Fruit fly (Drosophila melanogaster) whole organism, pupa: ENCODE data around the gene CG43896.

ENCODE experiments used
- CG10348 ChIP-seq: fragments of 200-800 bp; sonication (Bioruptor generic); IDR thresholded peaks from 2 replicates; pipeline ENCODE4 v1.3.6; 2022; ENCODE audit warnings: missing biosample characterization, missing genetic modification characterization
- CG12605 ChIP-seq: fragments of 200-800 bp; sonication (Bioruptor generic); IDR thresholded peaks from 2 replicates; pipeline ENCODE4 v1.3.6; 2022; ENCODE audit warnings: missing biosample characterization, missing genetic modification characterization
- CG13204 ChIP-seq: fragments of 200-800 bp; sonication (Bioruptor generic); optimal IDR thresholded peaks from 2 replicates; lab custom pipeline; 2018; ENCODE audit warnings: missing biosample characterization, mild to moderate bottlenecking, missing genetic modification characterization, moderate library complexity
- CG14655 ChIP-seq: fragments of 200-800 bp; sonication (Bioruptor generic); optimal IDR thresholded peaks from 3 replicates; lab custom pipeline; 2017; ENCODE audit warnings: mild to moderate bottlenecking, missing biosample characterization, missing genetic modification reagents, missing genetic modification characterization
- CG15710 ChIP-seq: fragments of 200-800 bp; sonication (Bioruptor generic); optimal IDR thresholded peaks from 2 replicates; lab custom pipeline; 2018; ENCODE audit warnings: missing biosample characterization, mild to moderate bottlenecking, missing genetic modification characterization, moderate library complexity
- CG17806 ChIP-seq: fragments of 200-800 bp; sonication (Bioruptor generic); optimal IDR thresholded peaks from 2 replicates; lab custom pipeline; 2018; ENCODE audit warnings: missing biosample characterization, mild to moderate bottlenecking, missing genetic modification characterization, moderate library complexity
- CG32121 ChIP-seq: fragments of 200-800 bp; sonication (Bioruptor generic); IDR thresholded peaks from 2 replicates; pipeline ENCODE4 v1.3.6; 2022; ENCODE audit warnings: missing biosample characterization, missing genetic modification characterization
- CG34367 ChIP-seq: fragments of 200-800 bp; sonication (Bioruptor generic); optimal IDR thresholded peaks from 2 replicates; lab custom pipeline; 2018; ENCODE audit warnings: missing biosample characterization, mild to moderate bottlenecking, missing genetic modification characterization
- CG4496 ChIP-seq: fragments of 200-800 bp; sonication (Bioruptor generic); IDR thresholded peaks from 3 replicates; pipeline ENCODE4 v1.3.6; 2022; ENCODE audit warnings: missing biosample characterization, missing genetic modification characterization
- CG8159 ChIP-seq: fragments of 200-800 bp; sonication (Bioruptor generic); optimal IDR thresholded peaks from 3 replicates; lab custom pipeline; 2018; ENCODE audit warnings: missing biosample characterization, mild to moderate bottlenecking, missing genetic modification characterization, moderate library complexity
- CG8301 ChIP-seq: fragments of 200-800 bp; sonication (Bioruptor generic); optimal IDR thresholded peaks from 2 replicates; lab custom pipeline; 2018; ENCODE audit warnings: missing biosample characterization, mild to moderate bottlenecking, missing genetic modification characterization
- CG9948 ChIP-seq: fragments of 200-800 bp; sonication (Bioruptor generic); optimal IDR thresholded peaks from 2 replicates; lab custom pipeline; 2018; ENCODE audit warnings: missing biosample characterization, mild to moderate bottlenecking, missing genetic modification characterization, moderate library complexity
- D1 ChIP-seq: fragments of 200-800 bp; sonication (Bioruptor generic); optimal IDR thresholded peaks from 2 replicates; lab custom pipeline; 2018; ENCODE audit warnings: missing biosample characterization, mild to moderate bottlenecking, missing genetic modification characterization, moderate library complexity
- EcR ChIP-seq: fragments of 200-800 bp; sonication (Bioruptor generic); optimal IDR thresholded peaks from 3 replicates; lab custom pipeline; 2019; ENCODE audit warnings: missing biosample characterization, missing genetic modification characterization, mild to moderate bottlenecking, moderate library complexity, missing genetic modification reagents
- Ets98B ChIP-seq: fragments of 200-800 bp; sonication (Bioruptor generic); IDR thresholded peaks from 2 replicates; pipeline ENCODE4 v1.3.6; 2022; ENCODE audit warnings: missing biosample characterization, missing genetic modification characterization
- Pif1A ChIP-seq: fragments of 200-800 bp; sonication (Bioruptor generic); optimal IDR thresholded peaks from 3 replicates; lab custom pipeline; 2016; ENCODE audit warnings: missing biosample characterization, missing genetic modification characterization
- Pif1B ChIP-seq: fragments of 200-800 bp; sonication (Bioruptor generic); optimal IDR thresholded peaks from 3 replicates; lab custom pipeline; 2016; ENCODE audit warnings: missing biosample characterization, missing genetic modification characterization
- Snoo ChIP-seq: fragments of 200-800 bp; sonication (Bioruptor generic); optimal IDR thresholded peaks from 3 replicates; lab custom pipeline; 2017; ENCODE audit warnings: missing biosample characterization, mild to moderate bottlenecking, missing genetic modification characterization, inconsistent platforms
- fd96Ca ChIP-seq: fragments of 200-800 bp; sonication (Bioruptor generic); IDR thresholded peaks from 3 replicates; pipeline ENCODE4 v1.3.6; 2022; ENCODE audit warnings: missing biosample characterization, missing genetic modification characterization
- gl ChIP-seq: fragments of 200-800 bp; sonication (Bioruptor generic); optimal IDR thresholded peaks from 2 replicates; lab custom pipeline; 2018; ENCODE audit warnings: missing biosample characterization, mild to moderate bottlenecking, missing genetic modification characterization
- rn ChIP-seq: fragments of 200-800 bp; sonication (Bioruptor generic); IDR thresholded peaks from 2 replicates; pipeline ENCODE4 v1.3.6; 2022; ENCODE audit warnings: missing biosample characterization, missing genetic modification characterization

Gene CG43896

DNA sequence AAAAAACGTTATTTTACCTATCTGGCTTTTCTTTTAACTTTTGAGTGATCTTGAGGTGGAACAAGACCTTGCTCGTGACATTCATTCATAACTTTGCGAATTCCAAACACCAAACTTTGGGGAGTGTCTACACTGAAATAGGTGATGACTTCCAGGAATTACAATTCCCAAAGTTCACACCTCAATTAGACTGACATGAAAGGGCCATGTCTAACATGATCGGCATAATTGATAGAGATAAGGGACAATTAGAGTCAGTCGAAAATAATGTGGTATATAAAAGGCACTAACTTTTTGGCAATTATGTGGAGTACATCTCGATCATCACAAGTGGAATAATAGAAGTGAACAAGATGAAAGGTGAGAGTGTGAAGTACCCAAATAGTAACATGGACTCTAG lies at the start of gene CG43896:
Gene CG43896, plus strand, starts transcription at position 301 of the 400 bp plus-strand sequence.
- no peak for TF ChIP-seq CG8159 (tag; lab: Kevin White, UChicago)
- no peak for TF ChIP-seq gl (tag; lab: Kevin White, UChicago)
- TF ChIP-seq CG4496 (GFP tag; lab: Robert Waterston, UW): no peak
- TF ChIP-seq CG15710 (tag; lab: Kevin White, UChicago): no peak
- TF ChIP-seq CG13204 (GFP tag; lab: Kevin White, UChicago): no peak
- no peak for TF ChIP-seq CG9948 (tag; lab: Kevin White, UChicago)
- TF ChIP-seq D1 (tag; lab: Kevin White, UChicago): no peak
- TF ChIP-seq rn (GFP tag; lab: Robert Waterston, UW): no peak
- TF ChIP-seq CG32121 (GFP tag; lab: Robert Waterston, UW): no peak
- TF ChIP-seq CG14655: no peak
- no peak for TF ChIP-seq Snoo (tag; lab: Kevin White, UChicago)
- no peak for TF ChIP-seq Pif1A (GFP tag; lab: Kevin White, UChicago)
- no peak for TF ChIP-seq Ets98B (GFP tag; lab: Robert Waterston, UW)
- no peak for TF ChIP-seq EcR
- TF ChIP-seq CG10348 (GFP tag; lab: Robert Waterston, UW): no peak
- TF ChIP-seq CG17806: no peak
- no peak for TF ChIP-seq Pif1B
- TF ChIP-seq CG12605: no peak
- TF ChIP-seq CG34367: no peak

DNA sequence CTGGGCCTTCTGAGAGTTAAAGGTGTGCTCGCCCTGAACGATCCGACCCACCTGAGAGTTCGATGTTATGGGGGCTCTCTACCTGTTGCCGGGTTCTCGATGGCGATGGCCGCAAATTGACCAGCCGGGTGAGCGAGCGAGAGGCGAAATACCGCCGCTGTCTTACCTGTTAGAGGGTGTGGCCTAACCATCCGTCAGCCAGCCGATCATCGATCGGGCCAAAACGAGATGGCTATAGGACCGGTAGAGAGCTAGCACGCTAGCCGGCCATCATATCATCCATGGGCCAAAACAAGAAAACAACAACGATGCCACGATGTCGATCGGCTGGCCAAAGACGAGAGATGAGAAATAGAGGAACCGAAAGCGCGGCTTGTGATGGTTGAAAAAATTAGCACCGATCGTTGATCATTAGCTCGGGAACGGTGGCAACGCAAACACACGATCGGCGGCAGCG lies 48.6 kb upstream of the CG43896 start, which contains the start of gene byn:
Gene byn, plus strand, starts transcription at position 407 of the 457 bp plus-strand sequence.
- TF ChIP-seq CG14655 (no peak), EcR (no peak), Ets98B (GFP tag; lab: Robert Waterston, UW) (no peak), CG13204 (GFP tag; lab: Kevin White, UChicago) (no peak), CG4496 (GFP tag; lab: Robert Waterston, UW) (no peak), rn (GFP tag; lab: Robert Waterston, UW) (no peak), D1 (tag; lab: Kevin White, UChicago) (no peak), CG34367 (no peak), CG8301 (tag; lab: Kevin White, UChicago) (no peak), CG9948 (tag; lab: Kevin White, UChicago) (no peak), CG15710 (tag; lab: Kevin White, UChicago) (no peak), CG10348 (GFP tag; lab: Robert Waterston, UW) (no peak), Pif1A (GFP tag; lab: Kevin White, UChicago) (no peak), Pif1B (no peak), CG12605 (no peak)

- TF ChIP-seq CG15710 (tag; lab: Kevin White, UChicago) (no peak), CG13204 (GFP tag; lab: Kevin White, UChicago) (no peak), CG4496 (GFP tag; lab: Robert Waterston, UW) (no peak), rn (GFP tag; lab: Robert Waterston, UW) (no peak), fd96Ca (GFP tag; lab: Robert Waterston, UW) (no peak), CG32121 (GFP tag; lab: Robert Waterston, UW) (no peak), EcR (no peak), CG8159 (tag; lab: Kevin White, UChicago) (no peak), CG34367 (no peak), Pif1A (GFP tag; lab: Kevin White, UChicago) (no peak), Snoo (tag; lab: Kevin White, UChicago) (no peak), gl (tag; lab: Kevin White, UChicago) (no peak), D1 (tag; lab: Kevin White, UChicago) (no peak)
- TF ChIP-seq, all 21 proteins: peak for 0
Measured at dm6 chr3L:11931619-11932018, 44.3 kb upstream of the CG43896 start.

DNA sequence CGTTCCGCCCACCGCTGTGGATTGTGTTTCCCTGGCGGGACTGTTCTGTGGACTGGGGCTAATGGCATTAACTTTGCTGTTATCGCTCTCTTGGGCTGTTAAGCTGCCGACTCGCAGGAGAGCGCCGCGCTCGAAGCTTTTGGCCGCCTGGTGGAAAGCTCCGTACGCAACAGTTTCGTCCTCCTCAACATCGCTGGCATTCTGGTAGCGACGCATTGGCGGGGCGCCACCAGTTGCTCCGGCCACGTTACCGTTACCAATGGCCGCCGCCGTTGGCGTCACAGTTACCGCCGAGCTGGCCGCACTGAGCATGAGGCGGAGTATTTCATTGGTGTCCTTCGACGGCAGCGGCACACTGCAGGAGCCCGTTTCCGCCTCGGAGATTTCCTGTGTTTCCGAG lies 38.6 kb upstream of the CG43896 start:
- TF ChIP-seq CG32121 (GFP tag; lab: Robert Waterston, UW) (no peak), CG15710 (tag; lab: Kevin White, UChicago) (no peak), CG4496 (GFP tag; lab: Robert Waterston, UW) (no peak), rn (GFP tag; lab: Robert Waterston, UW) (no peak), CG34367 (no peak), CG10348 (GFP tag; lab: Robert Waterston, UW) (no peak), CG14655 (no peak), Pif1B (no peak), Snoo (tag; lab: Kevin White, UChicago) (no peak), CG17806 (no peak), gl (tag; lab: Kevin White, UChicago) (no peak), CG12605 (no peak), Ets98B (GFP tag; lab: Robert Waterston, UW) (no peak), CG8301 (tag; lab: Kevin White, UChicago) (no peak), CG9948 (tag; lab: Kevin White, UChicago) (no peak), CG13204 (GFP tag; lab: Kevin White, UChicago) (no peak), D1 (tag; lab: Kevin White, UChicago) (no peak), fd96Ca (GFP tag; lab: Robert Waterston, UW) (no peak), EcR (no peak), CG8159 (tag; lab: Kevin White, UChicago) (no peak)

DNA sequence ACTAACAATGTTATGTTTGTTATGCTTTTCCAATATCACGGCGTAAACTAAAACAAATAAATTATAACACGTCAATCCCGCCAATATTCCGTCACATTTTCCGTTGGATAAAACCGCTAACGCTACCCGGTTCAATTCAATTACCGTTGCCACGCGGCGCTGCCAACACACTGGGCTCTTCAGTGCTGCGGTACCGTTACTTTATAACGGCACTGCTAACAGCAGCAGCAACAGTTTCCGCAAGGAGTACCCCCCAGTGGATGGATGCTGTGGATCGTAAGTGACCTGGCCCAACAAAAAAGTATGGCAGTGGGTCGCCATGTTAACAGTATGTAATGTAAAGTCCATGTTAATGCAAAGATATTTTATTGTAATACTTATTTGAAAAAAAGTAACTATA lies 37.2 kb upstream of the CG43896 start, which contains the start of gene CG44837:
Gene CG44837, minus strand, starts transcription at position 157 of the 400 bp plus-strand sequence.
- TF ChIP-seq Pif1A (GFP tag; lab: Kevin White, UChicago) (no peak), CG17806 (no peak), CG14655 (no peak), EcR (no peak), CG15710 (tag; lab: Kevin White, UChicago) (no peak), CG8301 (tag; lab: Kevin White, UChicago) (no peak), D1 (tag; lab: Kevin White, UChicago) (no peak), CG8159 (tag; lab: Kevin White, UChicago) (no peak), CG13204 (GFP tag; lab: Kevin White, UChicago) (no peak), CG10348 (GFP tag; lab: Robert Waterston, UW) (no peak), CG32121 (GFP tag; lab: Robert Waterston, UW) (no peak)
